Fruit fly (Drosophila melanogaster) whole organism, embryonic: ENCODE results near the gene CG33514.

Experiments used
- Asciz ChIP-seq: fragments of 200-800 bp; sonication (Bioruptor generic); optimal IDR thresholded peaks from 2 replicates; lab custom pipeline; 2017; ENCODE audit warnings: missing biosample characterization, mild to moderate bottlenecking, missing genetic modification characterization, missing genetic modification reagents
- B-H1 ChIP-seq: fragments of 200-800 bp; sonication (Bioruptor generic); IDR thresholded peaks from 3 replicates; pipeline ENCODE4 v1.3.6; 2022; ENCODE audit warnings: missing biosample characterization, missing genetic modification characterization
- CG10431 ChIP-seq: fragments of 200-800 bp; sonication (Bioruptor generic); optimal IDR thresholded peaks from 3 replicates; lab custom pipeline; 2018; ENCODE audit warnings: missing biosample characterization, mild to moderate bottlenecking, missing genetic modification characterization
- CG10654 ChIP-seq: fragments of 200-800 bp; sonication (Bioruptor generic); optimal IDR thresholded peaks from 2 replicates; lab custom pipeline; 2016; ENCODE audit warnings: missing biosample characterization, missing genetic modification characterization
- CG11560 ChIP-seq: fragments of 200-800 bp; sonication (Bioruptor generic); IDR thresholded peaks from 3 replicates; pipeline ENCODE4 v1.3.6; 2022; ENCODE audit warnings: missing biosample characterization, missing genetic modification characterization
- CG11695 ChIP-seq: fragments of 200-800 bp; sonication (Bioruptor generic); IDR thresholded peaks from 3 replicates; pipeline ENCODE4 v1.3.6; 2022; ENCODE audit warnings: missing biosample characterization, missing genetic modification characterization
- CG12942 ChIP-seq: fragments of 200-800 bp; sonication (Bioruptor generic); optimal IDR thresholded peaks from 3 replicates; lab custom pipeline; 2016; ENCODE audit warnings: missing biosample characterization, missing genetic modification characterization
- CG1529 ChIP-seq: fragments of 200-800 bp; sonication (Bioruptor generic); optimal IDR thresholded peaks from 3 replicates; lab custom pipeline; 2018; ENCODE audit warnings: missing biosample characterization, missing genetic modification characterization
- CG1647 ChIP-seq: fragments of 200-800 bp; sonication (Bioruptor generic); optimal IDR thresholded peaks from 3 replicates; lab custom pipeline; 2016; ENCODE audit warnings: missing biosample characterization, missing genetic modification characterization
- CG17328 ChIP-seq: fragments of 200-800 bp; sonication (Bioruptor generic); IDR thresholded peaks from 2 replicates; pipeline ENCODE4 v1.3.6; 2022; ENCODE audit warnings: missing biosample characterization, missing genetic modification characterization
- CG18476 ChIP-seq: fragments of 200-800 bp; sonication (Bioruptor generic); optimal IDR thresholded peaks from 2 replicates; lab custom pipeline; 2016; ENCODE audit warnings: missing biosample characterization, mild to moderate bottlenecking, missing genetic modification characterization
- CG18599 ChIP-seq: fragments of 200-800 bp; sonication (Bioruptor generic); optimal IDR thresholded peaks from 3 replicates; lab custom pipeline; 2017; ENCODE audit warnings: missing biosample characterization, missing genetic modification characterization, mild to moderate bottlenecking, moderate library complexity, missing genetic modification reagents
- CG30403 ChIP-seq: fragments of 200-800 bp; sonication (Bioruptor generic); optimal IDR thresholded peaks from 3 replicates; lab custom pipeline; 2016; ENCODE audit warnings: missing biosample characterization, missing genetic modification characterization
- CG32767 ChIP-seq: fragments of 200-800 bp; sonication (Bioruptor generic); IDR thresholded peaks from 2 replicates; pipeline ENCODE4 v1.3.6; 2022; ENCODE audit warnings: missing biosample characterization, missing genetic modification characterization
- CG34224 ChIP-seq: fragments of 200-800 bp; sonication (Bioruptor generic); IDR thresholded peaks from 3 replicates; pipeline ENCODE4 v1.3.6; 2022; ENCODE audit warnings: missing biosample characterization, missing genetic modification characterization; ENCODE audit not compliant: partially characterized antibody
- CG3726 ChIP-seq: fragments of 200-800 bp; sonication (Bioruptor generic); IDR thresholded peaks from 3 replicates; pipeline ENCODE4, ENCODE4 v1.3.6; 2022; ENCODE audit warnings: missing biosample characterization, missing genetic modification characterization
- CG4282 ChIP-seq: fragments of 200-800 bp; sonication (Bioruptor generic); optimal IDR thresholded peaks from 2 replicates; lab custom pipeline; 2016; ENCODE audit warnings: missing biosample characterization, missing genetic modification characterization
- CG6854 ChIP-seq: fragments of 200-800 bp; sonication (Bioruptor generic); optimal IDR thresholded peaks from 3 replicates; lab custom pipeline; 2017; ENCODE audit warnings: missing biosample characterization, mild to moderate bottlenecking, missing genetic modification characterization
- CG7271 ChIP-seq: fragments of 200-800 bp; sonication (Bioruptor generic); optimal IDR thresholded peaks from 2 replicates; lab custom pipeline; 2018; ENCODE audit warnings: missing biosample characterization, mild to moderate bottlenecking, missing genetic modification characterization, moderate library complexity
- CG7745 ChIP-seq: fragments of 200-800 bp; sonication (Bioruptor generic); optimal IDR thresholded peaks from 2 replicates; lab custom pipeline; 2018; ENCODE audit warnings: missing biosample characterization, mild to moderate bottlenecking, missing genetic modification characterization, moderate library complexity
- CG7928 ChIP-seq: fragments of 200-800 bp; sonication (Bioruptor generic); optimal IDR thresholded peaks from 2 replicates; lab custom pipeline; 2017; ENCODE audit warnings: missing biosample characterization, mild to moderate bottlenecking, missing genetic modification characterization
- CG7963 ChIP-seq: fragments of 200-800 bp; sonication (Bioruptor generic); IDR thresholded peaks from 3 replicates; pipeline ENCODE4 v1.3.6; 2022; ENCODE audit warnings: missing biosample characterization, missing genetic modification characterization; ENCODE audit not compliant: partially characterized antibody
- CG8388 ChIP-seq: fragments of 200-800 bp; sonication (Bioruptor generic); optimal IDR thresholded peaks from 2 replicates; lab custom pipeline; 2019; ENCODE audit warnings: missing biosample characterization, mild to moderate bottlenecking, missing genetic modification characterization, moderate library complexity
- CG8765 ChIP-seq: fragments of 200-800 bp; sonication (Bioruptor generic); IDR thresholded peaks from 2 replicates; pipeline ENCODE4 v1.3.6; 2022; ENCODE audit warnings: missing biosample characterization, missing genetic modification characterization
- CG9437 ChIP-seq: fragments of 200-800 bp; sonication (Bioruptor generic); optimal IDR thresholded peaks from 2 replicates; lab custom pipeline; 2018; ENCODE audit warnings: missing biosample characterization, mild to moderate bottlenecking, missing genetic modification characterization
- Camta ChIP-seq: fragments of 200-800 bp; sonication (Bioruptor generic); optimal IDR thresholded peaks from 2 replicates; lab custom pipeline; 2016; ENCODE audit warnings: missing biosample characterization, missing genetic modification characterization
- Dad ChIP-seq: fragments of 200-800 bp; sonication (Bioruptor generic); optimal IDR thresholded peaks from 3 replicates; lab custom pipeline; 2016; ENCODE audit warnings: missing biosample characterization, missing genetic modification characterization
- Dip2 ChIP-seq: fragments of 200-800 bp; sonication (Bioruptor generic); IDR thresholded peaks from 2 replicates; pipeline ENCODE4 v1.3.6; 2022; ENCODE audit warnings: missing biosample characterization, missing genetic modification characterization
- Fer2 ChIP-seq: fragments of 200-800 bp; sonication (Bioruptor generic); optimal IDR thresholded peaks from 2 replicates; lab custom pipeline; 2018; ENCODE audit warnings: missing biosample characterization, mild to moderate bottlenecking, missing genetic modification characterization, moderate library complexity
- Hmx ChIP-seq: fragments of 200-800 bp; sonication (Bioruptor generic); optimal IDR thresholded peaks from 2 replicates; lab custom pipeline; 2016; ENCODE audit warnings: missing biosample characterization, missing genetic modification characterization
- Lim3 ChIP-seq: fragments of 200-800 bp; sonication (Bioruptor generic); IDR thresholded peaks from 2 replicates; pipeline ENCODE4 v1.3.6; 2022; ENCODE audit warnings: missing biosample characterization, missing genetic modification characterization
- Mes4 ChIP-seq: fragments of 200-800 bp; sonication (Bioruptor generic); optimal IDR thresholded peaks from 2 replicates; lab custom pipeline; 2016; ENCODE audit warnings: missing biosample characterization, missing genetic modification characterization
- Nf-YB ChIP-seq: fragments of 200-800 bp; sonication (Bioruptor generic); optimal IDR thresholded peaks from 3 replicates; lab custom pipeline; 2019; ENCODE audit warnings: missing biosample characterization, mild to moderate bottlenecking, missing genetic modification characterization, moderate library complexity
- Sin3A ChIP-seq: fragments of >200 bp; optimal IDR thresholded peaks from 2 replicates; lab custom pipeline; 2018
- Sox102F ChIP-seq: fragments of 200-800 bp; sonication (Bioruptor generic); optimal IDR thresholded peaks from 2 replicates; lab custom pipeline; 2018; ENCODE audit warnings: missing biosample characterization, mild to moderate bottlenecking, missing genetic modification characterization, moderate library complexity
- Stat92E ChIP-seq, 3 experiments: fragments of >200 bp in 2 of 3; fragments of 200-800 bp in 1 of 3; sonication (Bioruptor generic) in 1 of 3; optimal IDR thresholded peaks; 2 replicates each; lab custom pipeline; 2017 to 2019; ENCODE audit warnings: missing biosample characterization in 3 of 3, missing genetic modification characterization in 3 of 3, mild to moderate bottlenecking in 1 of 3, moderate library complexity in 1 of 3
- Xbp1 ChIP-seq: fragments of 200-800 bp; sonication (Bioruptor generic); optimal IDR thresholded peaks from 3 replicates; lab custom pipeline; 2016; ENCODE audit warnings: missing biosample characterization, mild to moderate bottlenecking, missing genetic modification characterization
- fru ChIP-seq: fragments of >200 bp; optimal IDR thresholded peaks from 2 replicates; lab custom pipeline; 2017
- gt ChIP-seq: fragments of 200-800 bp; sonication (Bioruptor generic); IDR thresholded peaks from 2 replicates; pipeline ENCODE4 v1.3.6; 2022; ENCODE audit warnings: missing biosample characterization, missing genetic modification characterization
- hb ChIP-seq: fragments of 200-800 bp; sonication (Bioruptor generic); IDR thresholded peaks from 3 replicates; pipeline ENCODE4 v1.3.6; 2022; ENCODE audit warnings: missing biosample characterization, missing genetic modification characterization; ENCODE audit not compliant: partially characterized antibody
- lola ChIP-seq, 3 experiments: fragments of >200 bp in 2 of 3; fragments of 200-800 bp in 1 of 3; sonication (Bioruptor generic) in 1 of 3; optimal IDR thresholded peaks; 2 replicates each; lab custom pipeline; 2017 to 2019; ENCODE audit warnings: missing biosample characterization in 3 of 3, missing genetic modification characterization in 3 of 3, mild to moderate bottlenecking in 1 of 3, moderate library complexity in 1 of 3
- pfk ChIP-seq: fragments of 200-800 bp; sonication (Bioruptor generic); optimal IDR thresholded peaks from 2 replicates; lab custom pipeline; 2018; ENCODE audit warnings: missing biosample characterization, mild to moderate bottlenecking, missing genetic modification characterization, moderate library complexity
- prd ChIP-seq, 3 experiments: fragments of >200 bp in 2 of 3; fragments of 200-800 bp in 1 of 3; sonication (Bioruptor generic) in 1 of 3; optimal IDR thresholded peaks in 2 of 3; IDR thresholded peaks in 1 of 3; 2 replicates in 2 of 3; 3 replicates in 1 of 3; pipeline versions ENCODE4 v1.3.6 to Lab custom; 2017 to 2022; ENCODE audit warnings: missing biosample characterization in 1 of 3, missing genetic modification characterization in 1 of 3
- ranshi ChIP-seq: fragments of 200-800 bp; sonication (Bioruptor generic); IDR thresholded peaks from 2 replicates; pipeline ENCODE4 v1.3.6; 2022; ENCODE audit warnings: missing biosample characterization, missing genetic modification characterization
- ro ChIP-seq: fragments of 200-800 bp; sonication (Bioruptor generic); IDR thresholded peaks from 2 replicates; pipeline ENCODE4 v1.3.6; 2022; ENCODE audit warnings: missing biosample characterization, missing genetic modification characterization
- sd ChIP-seq: fragments of 200-800 bp; sonication (Bioruptor generic); optimal IDR thresholded peaks from 3 replicates; lab custom pipeline; 2018; ENCODE audit warnings: missing biosample characterization, mild to moderate bottlenecking, missing genetic modification characterization, moderate library complexity
- sens ChIP-seq: fragments of 200-800 bp; sonication (Bioruptor generic); peaks from one replicate; lab custom pipeline; 2016; ENCODE audit warnings: missing biosample characterization, missing genetic modification characterization
- sim ChIP-seq: fragments of 200-800 bp; sonication (Bioruptor generic); IDR thresholded peaks from 2 replicates; pipeline ENCODE4 v1.3.6; 2022; ENCODE audit warnings: missing biosample characterization, missing genetic modification characterization
- tap ChIP-seq: fragments of 200-800 bp; optimal IDR thresholded peaks from 3 replicates; lab custom pipeline; 2019; ENCODE audit warnings: missing biosample characterization, mild to moderate bottlenecking, missing genetic modification characterization, moderate library complexity
- tna ChIP-seq: fragments of 200-800 bp; sonication (Bioruptor generic); IDR thresholded peaks from 2 replicates; pipeline ENCODE4 v1.3.6; 2022; ENCODE audit warnings: missing biosample characterization, missing genetic modification characterization; ENCODE audit not compliant: partially characterized antibody

Gene CG33514

dm6 chr3L:4411951-4412350 lies 46.7 kb downstream of the CG33514 start (continued):
- peak; percentile 53 for TF ChIP-seq sd (tag; lab: Kevin White, UChicago)
- TF ChIP-seq CG7745 (tag; lab: Kevin White, UChicago) = no peak
- TF ChIP-seq Sin3A (lab: Kevin White, UChicago) = no peak
- TF ChIP-seq gt (GFP tag; lab: Robert Waterston, UW) = no peak
- no peak for TF ChIP-seq CG6854 (GFP tag; lab: Kevin White, UChicago)
- TF ChIP-seq CG34224 (GFP tag; lab: Robert Waterston, UW) = no peak
- no peak for TF ChIP-seq ro (GFP tag; lab: Robert Waterston, UW)
- no peak for TF ChIP-seq CG7928 (GFP tag; lab: Kevin White, UChicago)
- no peak for TF ChIP-seq Camta (GFP tag; lab: Kevin White, UChicago)
- TF ChIP-seq Fer2 = no peak
- no peak for TF ChIP-seq tap

dm6 chr3L:4412974-4413373 lies 47.7 kb downstream of the CG33514 start:
- TF ChIP-seq CG30403 (GFP tag; lab: Kevin White, UChicago) = peak; percentile 53
- TF ChIP-seq CG10654 (GFP tag; lab: Kevin White, UChicago) = no peak
- TF ChIP-seq ranshi (GFP tag; lab: Robert Waterston, UW) = peak; percentile 55; the same call in 1 of the 2 replicates
- TF ChIP-seq CG3726 = no peak
- TF ChIP-seq pfk (GFP tag; lab: Kevin White, UChicago) = no peak
- peak; percentile 80 for TF ChIP-seq sens (GFP tag; lab: Kevin White, UChicago)
- peak; percentile 56; the same call in 1 of the 3 replicates for TF ChIP-seq CG11560 (tag; lab: Robert Waterston, UW)
- 0 out of 2 replicates have a peak, but pooled peaks have one; percentile 22 for TF ChIP-seq Lim3 (GFP tag; lab: Robert Waterston, UW)
- no peak for TF ChIP-seq CG4282 (GFP tag; lab: Kevin White, UChicago)
- peak; percentile 29; the same call in 2 of the 3 replicates for TF ChIP-seq CG11695 (GFP tag; lab: Robert Waterston, UW)
- TF ChIP-seq CG12942 = no peak
- no peak for TF ChIP-seq prd (optimal IDR thresholded peaks at IDR 0.05; lab: Kevin White, UChicago)
- peak; percentile 65 for TF ChIP-seq prd (GFP tag; IDR thresholded peaks at IDR 0.05; lab: Robert Waterston, UW)
- no peak for TF ChIP-seq sim
- TF ChIP-seq Nf-YB = no peak
- TF ChIP-seq Stat92E (GFP tag; optimal IDR thresholded peaks at IDR 0.05; lab: Kevin White, UChicago) = no peak
- TF ChIP-seq Xbp1 (GFP tag; lab: Kevin White, UChicago) = peak; percentile 64
- no peak for TF ChIP-seq CG10431
- no peak for TF ChIP-seq CG8765
- TF ChIP-seq hb (GFP tag; lab: Robert Waterston, UW) = no peak
- peak; percentile 15 for TF ChIP-seq CG8388 (GFP tag; lab: Kevin White, UChicago)
- peak; percentile 69 for TF ChIP-seq CG17328 (GFP tag; lab: Robert Waterston, UW)
- no peak for TF ChIP-seq lola (GFP tag; optimal IDR thresholded peaks at IDR 0.05; lab: Kevin White, UChicago)
- no peak for TF ChIP-seq CG7963 (GFP tag; lab: Robert Waterston, UW)
- peak; percentile 57 for TF ChIP-seq Hmx
- no peak for TF ChIP-seq fru (lab: Kevin White, UChicago)
- TF ChIP-seq CG7271 (tag; lab: Kevin White, UChicago) = no peak
- no peak for TF ChIP-seq tna (GFP tag; lab: Robert Waterston, UW)
- TF ChIP-seq Dad (GFP tag; lab: Kevin White, UChicago) = peak; percentile 19
- no peak for TF ChIP-seq Asciz (GFP tag; lab: Kevin White, UChicago)
- TF ChIP-seq B-H1 = peak; percentile 69
- no peak for TF ChIP-seq Mes4 (GFP tag; lab: Kevin White, UChicago)
- no peak for TF ChIP-seq CG18476 (GFP tag; lab: Kevin White, UChicago)
- no peak for TF ChIP-seq Dip2 (GFP tag; lab: Robert Waterston, UW)
- peak; percentile 34; the same call in 1 of the 2 replicates for TF ChIP-seq CG32767 (GFP tag; lab: Robert Waterston, UW)
- TF ChIP-seq CG9437 = no peak
- no peak for TF ChIP-seq CG1529 (GFP tag; lab: Kevin White, UChicago)
- TF ChIP-seq Sox102F (GFP tag; lab: Kevin White, UChicago) = peak; percentile 57
- no peak for TF ChIP-seq CG18599 (GFP tag; lab: Kevin White, UChicago)
- TF ChIP-seq CG1647 (GFP tag; lab: Kevin White, UChicago) = no peak
